Worm (Caenorhabditis elegans) whole organism, L3 larva: Measurements from ENCODE around the gene mpz-1.
A peak's percentile ranks its signal among the peaks of the same experiment; 100 is the strongest.

Source experiments
- R02D3.7 ChIP-seq: fragments of 150-350 bp; optimal IDR thresholded peaks from 2 replicates; lab custom pipeline; 2014; ENCODE audit warnings: missing biosample characterization, missing genetic modification characterization
- aly-2 ChIP-seq: fragments of 150-350 bp; optimal IDR thresholded peaks from 2 replicates; lab custom pipeline; 2014; ENCODE audit warnings: missing biosample characterization, missing genetic modification characterization
- ama-1 ChIP-seq: fragments of 150-350 bp; optimal IDR thresholded peaks from 2 replicates; lab custom pipeline; 2018
- ceh-28 ChIP-seq: fragments of 150-350 bp; optimal IDR thresholded peaks from 2 replicates; lab custom pipeline; 2014; ENCODE audit warnings: missing biosample characterization, missing genetic modification reagents, missing genetic modification characterization
- ceh-82 ChIP-seq: fragments of 150-350 bp; optimal IDR thresholded peaks from 2 replicates; lab custom pipeline; 2014; ENCODE audit warnings: missing biosample characterization, missing genetic modification characterization
- daf-12 ChIP-seq: fragments of 150-350 bp; optimal IDR thresholded peaks from 2 replicates; lab custom pipeline; 2014; ENCODE audit warnings: missing biosample characterization, missing genetic modification reagents, missing genetic modification characterization
- elt-2 ChIP-seq: sonication (generic microtip); optimal IDR thresholded peaks from 2 replicates; lab custom pipeline; 2016; ENCODE audit warnings: missing genetic modification reagents, mild to moderate bottlenecking, missing genetic modification characterization, missing compliant biosample characterization
- fkh-10 ChIP-seq: sonication (generic microtip); optimal IDR thresholded peaks from 2 replicates; lab custom pipeline; 2017; ENCODE audit warnings: missing biosample characterization, missing genetic modification reagents, missing genetic modification characterization
- lin-15B ChIP-seq: fragments of 150-350 bp; optimal IDR thresholded peaks from 2 replicates; lab custom pipeline; 2014; ENCODE audit warnings: missing biosample characterization, missing genetic modification characterization
- lsy-12 ChIP-seq: sonication (generic microtip); optimal IDR thresholded peaks from 2 replicates; lab custom pipeline; 2016; ENCODE audit warnings: mild to moderate bottlenecking, missing genetic modification characterization, missing compliant biosample characterization
- nfya-1 ChIP-seq: sonication (generic microtip); optimal IDR thresholded peaks from 2 replicates; lab custom pipeline; 2017; ENCODE audit warnings: missing genetic modification characterization, mild to moderate bottlenecking, missing compliant biosample characterization, antibody characterized with exemption, moderate library complexity; ENCODE audit not compliant: insufficient read depth
- nhr-12 ChIP-seq: fragments of 150-350 bp; optimal IDR thresholded peaks from 2 replicates; lab custom pipeline; 2014; ENCODE audit warnings: missing biosample characterization, missing genetic modification characterization
- nhr-237 ChIP-seq: fragments of 150-350 bp; optimal IDR thresholded peaks from 2 replicates; lab custom pipeline; 2014; ENCODE audit warnings: missing biosample characterization, missing genetic modification characterization
- nhr-25 ChIP-seq: sonication (generic microtip); optimal IDR thresholded peaks from 2 replicates; lab custom pipeline; 2017; ENCODE audit warnings: missing biosample characterization, missing genetic modification characterization
- nhr-28 ChIP-seq: fragments of 150-350 bp; optimal IDR thresholded peaks from 2 replicates; lab custom pipeline; 2014; ENCODE audit warnings: missing biosample characterization, missing genetic modification characterization
- nhr-77 ChIP-seq: fragments of 150-350 bp; optimal IDR thresholded peaks from 2 replicates; lab custom pipeline; 2014; ENCODE audit warnings: missing biosample characterization, missing genetic modification characterization
- pha-4 ChIP-seq: fragments of 150-350 bp; optimal IDR thresholded peaks from 2 replicates; lab custom pipeline; 2014; ENCODE audit warnings: missing biosample characterization, missing genetic modification reagents, missing genetic modification characterization
- pqm-1 ChIP-seq: fragments of 150-350 bp; optimal IDR thresholded peaks from 2 replicates; lab custom pipeline; 2017; ENCODE audit warnings: missing biosample characterization, missing genetic modification characterization, inconsistent platforms
- snpc-4 ChIP-seq: fragments of 150-350 bp; optimal IDR thresholded peaks from 2 replicates; lab custom pipeline; 2014; ENCODE audit warnings: missing biosample characterization, missing genetic modification characterization
- unc-39 ChIP-seq: sonication (generic microtip); optimal IDR thresholded peaks from 4 replicates; lab custom pipeline; 2017; ENCODE audit warnings: missing biosample characterization, missing genetic modification characterization
- zag-1 ChIP-seq: fragments of 150-350 bp; optimal IDR thresholded peaks from 2 replicates; lab custom pipeline; 2014; ENCODE audit warnings: missing biosample characterization, missing genetic modification characterization
- ztf-4 ChIP-seq: fragments of 150-350 bp; optimal IDR thresholded peaks from 2 replicates; lab custom pipeline; 2014; ENCODE audit warnings: missing biosample characterization, missing genetic modification characterization

Gene mpz-1

DNA sequence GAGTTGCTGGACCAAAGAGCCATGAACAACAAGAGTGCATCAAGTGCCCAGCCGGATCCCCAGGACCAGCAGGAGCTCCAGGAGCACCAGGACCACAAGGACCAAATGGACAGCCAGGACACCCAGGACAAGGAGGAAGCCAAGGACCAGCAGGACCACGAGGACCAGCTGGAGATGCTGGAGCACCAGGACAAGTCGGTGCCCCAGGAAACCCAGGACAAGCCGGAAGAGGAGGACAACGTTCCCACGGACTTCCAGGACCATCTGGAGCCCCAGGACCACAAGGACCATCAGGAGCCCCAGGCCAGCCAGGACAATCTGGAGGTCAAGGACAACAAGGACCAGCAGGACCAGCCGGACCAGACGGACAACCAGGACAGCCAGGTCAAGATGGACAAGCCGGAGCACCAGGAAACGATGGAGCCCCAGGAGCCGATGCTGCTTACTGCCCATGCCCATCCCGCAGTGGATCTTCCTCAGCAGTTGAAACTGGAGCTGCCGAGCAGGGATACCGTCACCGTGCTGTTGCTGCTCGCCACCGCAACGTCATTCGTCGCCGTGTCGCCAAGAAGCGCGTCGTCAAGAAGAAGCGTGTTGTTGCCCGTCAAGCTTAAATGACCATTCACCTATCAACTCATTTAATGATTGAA lies 72.5 kb downstream of the mpz-1 start:
- TF ChIP-seq nhr-12 (tag; lab: Kevin White, UChicago) (no peak), ceh-82 (tag; lab: Kevin White, UChicago) (no peak), daf-12 (no peak), ceh-28 (tag; lab: Kevin White, UChicago) (no peak)

ce11 chrII:10704575-10705170 lies 73.3 kb downstream of the mpz-1 start, which contains the start of gene col-39:
TSS of gene col-39 (plus strand) at chrII:10704916.
- TF ChIP-seq nhr-237: no peak
- TF ChIP-seq lin-15B (tag; lab: Kevin White, UChicago): no peak
- peak; percentile 69 for TF ChIP-seq ama-1 (lab: Kevin White, UChicago)
- TF ChIP-seq snpc-4 (tag; lab: Kevin White, UChicago): no peak
- TF ChIP-seq R02D3.7 (tag; lab: Kevin White, UChicago): no peak
- no peak for TF ChIP-seq ztf-4
- TF ChIP-seq lsy-12 (tag; lab: Kevin White, UChicago): no peak
- TF ChIP-seq pha-4 (tag; lab: Kevin White, UChicago): no peak
- TF ChIP-seq zag-1: no peak
- TF ChIP-seq nhr-25 (tag; lab: Kevin White, UChicago): peak; percentile 56

- no peak for TF ChIP-seq snpc-4 (tag; lab: Kevin White, UChicago)
- no peak for TF ChIP-seq aly-2
- TF ChIP-seq nhr-25 (tag; lab: Kevin White, UChicago): peak; percentile 69
Measured at ce11 chrII:10703594-10704384, 74.1 kb downstream of the mpz-1 start, which contains the start of gene col-79. TSS of gene col-79 (plus strand) at chrII:10703613.

- no peak for TF ChIP-seq pha-4 (tag; lab: Kevin White, UChicago)
- TF ChIP-seq fkh-10 (GFP tag; lab: Kevin White, UChicago): peak; percentile 5
Measured at ce11 chrII:10696060-10696459, 81.9 kb downstream of the mpz-1 start.

DNA sequence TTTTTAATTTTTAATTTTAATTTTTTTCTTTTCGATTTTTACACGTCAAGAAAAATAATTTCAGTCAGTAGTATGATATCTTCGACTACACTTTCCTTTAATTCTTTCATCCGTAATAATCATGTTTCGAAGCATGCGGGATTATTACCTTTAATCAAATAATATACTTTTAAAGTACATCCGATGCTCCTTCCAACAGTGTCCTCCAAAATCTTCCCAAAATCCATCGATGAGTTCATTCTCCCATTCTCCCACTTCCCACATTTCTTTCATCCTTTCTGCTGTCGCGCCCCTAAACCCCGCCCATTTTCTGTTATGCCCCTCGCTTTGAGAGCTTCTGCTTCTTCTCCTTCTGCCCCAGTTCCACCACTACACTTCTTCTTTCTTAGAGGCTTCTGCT lies 83.2 kb downstream of the mpz-1 start, which contains the start of gene lgc-57:
Gene lgc-57, plus strand, starts transcription at position 301 of the 400 bp plus-strand sequence.
- TF ChIP-seq daf-12: no peak
- no peak for TF ChIP-seq nhr-28 (tag; lab: Kevin White, UChicago)
- TF ChIP-seq zag-1: no peak
- TF ChIP-seq ztf-4: no peak
- no peak for TF ChIP-seq nfya-1 (tag; lab: Kevin White, UChicago)
- TF ChIP-seq unc-39 (tag; lab: Kevin White, UChicago): no peak
- no peak for TF ChIP-seq lsy-12 (tag; lab: Kevin White, UChicago)
- TF ChIP-seq snpc-4 (tag; lab: Kevin White, UChicago): no peak
- TF ChIP-seq nhr-77: no peak

DNA sequence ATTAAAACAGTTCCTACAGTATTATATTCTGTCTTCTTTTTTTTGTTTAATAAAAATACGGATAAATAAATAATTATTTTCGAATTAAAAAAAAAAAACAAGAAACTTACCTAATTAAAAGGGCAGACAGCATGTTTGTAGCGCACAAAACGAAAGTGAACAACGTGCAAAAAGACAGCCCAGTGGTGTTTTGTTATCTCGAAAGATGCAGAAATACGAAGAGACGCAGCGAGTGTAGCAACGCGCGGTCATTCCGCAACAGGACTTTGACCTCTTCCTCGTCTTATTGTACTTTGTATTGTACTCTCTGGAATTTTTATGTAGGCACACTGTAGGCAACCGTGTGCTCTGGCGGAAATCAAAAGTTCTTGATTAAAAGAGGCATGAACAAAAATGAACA lies 84.3 kb downstream of the mpz-1 start, which contains the start of gene gbh-1:
Gene gbh-1, minus strand, starts transcription at position 149 of the 400 bp plus-strand sequence.
- no peak for TF ChIP-seq ceh-82 (tag; lab: Kevin White, UChicago)
- TF ChIP-seq pqm-1: peak; percentile 53
- peak; percentile 60 for TF ChIP-seq elt-2 (tag; lab: Kevin White, UChicago)
- TF ChIP-seq, all 47 proteins: peak for 2
